Worm (Caenorhabditis elegans) whole organism, L3 larva: Measurements from ENCODE around the gene ssp-32.

Experiments
- ZK546.5 ChIP-seq: sonication (generic microtip); optimal IDR thresholded peaks from 2 replicates; lab custom pipeline; 2017; ENCODE audit warnings: missing biosample characterization, missing genetic modification characterization
- ama-1 ChIP-seq: fragments of 150-350 bp; optimal IDR thresholded peaks from 2 replicates; lab custom pipeline; 2018
- ceh-16 ChIP-seq: sonication (generic microtip); optimal IDR thresholded peaks from 2 replicates; lab custom pipeline; 2017; ENCODE audit warnings: missing biosample characterization, missing genetic modification characterization
- elt-2 ChIP-seq: sonication (generic microtip); optimal IDR thresholded peaks from 2 replicates; lab custom pipeline; 2016; ENCODE audit warnings: missing genetic modification reagents, mild to moderate bottlenecking, missing genetic modification characterization, missing compliant biosample characterization
- eor-1 ChIP-seq, 2 experiments: fragments of 150-350 bp; optimal IDR thresholded peaks; 2 replicates each; lab custom pipeline; 2014 to 2018; ENCODE audit warnings: missing biosample characterization in 2 of 2, missing genetic modification characterization in 2 of 2
- lin-15B ChIP-seq: fragments of 150-350 bp; optimal IDR thresholded peaks from 2 replicates; lab custom pipeline; 2014; ENCODE audit warnings: missing biosample characterization, missing genetic modification characterization
- nhr-237 ChIP-seq: fragments of 150-350 bp; optimal IDR thresholded peaks from 2 replicates; lab custom pipeline; 2014; ENCODE audit warnings: missing biosample characterization, missing genetic modification characterization
- nhr-28 ChIP-seq: fragments of 150-350 bp; optimal IDR thresholded peaks from 2 replicates; lab custom pipeline; 2014; ENCODE audit warnings: missing biosample characterization, missing genetic modification characterization
- nhr-76 ChIP-seq: fragments of 150-350 bp; sonication (generic microtip); optimal IDR thresholded peaks from 5 replicates; lab custom pipeline; 2014; ENCODE audit warnings: missing biosample characterization, missing genetic modification characterization
- pha-4 ChIP-seq: fragments of 150-350 bp; optimal IDR thresholded peaks from 2 replicates; lab custom pipeline; 2014; ENCODE audit warnings: missing biosample characterization, missing genetic modification reagents, missing genetic modification characterization
- skn-1 ChIP-seq: fragments of 150-350 bp; optimal IDR thresholded peaks from 2 replicates; lab custom pipeline; 2014; ENCODE audit warnings: missing biosample characterization, missing genetic modification characterization
- snpc-4 ChIP-seq: fragments of 150-350 bp; optimal IDR thresholded peaks from 2 replicates; lab custom pipeline; 2014; ENCODE audit warnings: missing biosample characterization, missing genetic modification characterization

DNA sequence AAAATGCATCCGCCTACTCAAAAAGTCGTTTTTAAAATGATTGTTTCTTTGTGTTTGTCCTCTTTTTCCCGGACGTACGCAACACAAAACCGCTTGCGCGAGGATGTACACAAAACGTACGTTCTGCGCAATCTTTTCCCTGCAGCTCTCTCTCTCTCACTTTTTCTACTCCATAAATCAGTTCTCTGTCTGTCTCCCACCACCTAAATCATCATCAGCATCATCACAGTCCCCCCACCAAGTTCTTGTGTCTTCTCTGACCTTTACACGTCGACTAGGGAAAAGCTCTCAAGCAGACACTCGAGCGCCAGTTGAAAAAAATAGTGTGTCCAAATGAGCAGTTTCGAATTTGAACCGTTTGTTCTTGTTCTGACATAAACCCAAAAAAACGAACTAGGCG, 49.1 kb downstream of the ssp-32 start:
- TF ChIP-seq ZK546.5 (tag; lab: Kevin White, UChicago) (no peak), nhr-28 (tag; lab: Kevin White, UChicago) (no peak), snpc-4 (tag; lab: Kevin White, UChicago) (no peak), ceh-16 (tag; lab: Kevin White, UChicago) (no peak), ama-1 (lab: Kevin White, UChicago) (no peak), skn-1 (tag; lab: Kevin White, UChicago) (no peak), eor-1 (tag; optimal IDR thresholded peaks at IDR 0.05; lab: Kevin White, UChicago) (no peak), lin-15B (tag; lab: Kevin White, UChicago) (no peak), nhr-237 (no peak), elt-2 (tag; lab: Kevin White, UChicago) (no peak), nhr-76 (no peak), pha-4 (peak; percentile 78)
